Comparison of ENCODE assay signal across 2 fruit fly cellular contexts in genomic region chr2L:425491-425890, dm6.
A peak's percentile ranks its signal among the peaks of the same experiment; 100 is the strongest.
TF ChIP-seq lines count a peak whose summit lies in the region.

No protein-coding gene starts in this region.

- TF ChIP-seq CTCF in whole organism, embryonic (GFP tag; optimal IDR thresholded peaks at IDR 0.05; lab: Kevin White, UChicago): no peak

TF ChIP-seq in whole organism, embryonic, 481 proteins besides CTCF, POLR2A, EP300 and RAD21 (continues in another document):
- no peak for TF ChIP-seq dimm (GFP tag; IDR thresholded peaks at IDR 0.05; lab: Robert Waterston, UW)
- no peak for TF ChIP-seq tgo (GFP tag; IDR thresholded peaks at IDR 0.05; lab: Robert Waterston, UW)
- TF ChIP-seq onecut (GFP tag; IDR thresholded peaks at IDR 0.05; lab: Robert Waterston, UW): no peak
- no peak for TF ChIP-seq CG10959 (GFP tag; IDR thresholded peaks at IDR 0.05; lab: Robert Waterston, UW)
- no peak for TF ChIP-seq CG7987 (GFP tag; optimal IDR thresholded peaks at IDR 0.05; lab: Kevin White, UChicago)
- no peak for TF ChIP-seq ssp (GFP tag; IDR thresholded peaks at IDR 0.05; lab: Robert Waterston, UW)
- no peak for TF ChIP-seq gcm (GFP tag; optimal IDR thresholded peaks at IDR 0.05; lab: Kevin White, UChicago)
- TF ChIP-seq amos (GFP tag; IDR thresholded peaks at IDR 0.05; lab: Robert Waterston, UW; ENCODE audit: partially characterized antibody): no peak
- TF ChIP-seq CG11456 (GFP tag; IDR thresholded peaks at IDR 0.05; lab: Robert Waterston, UW): no peak; the same call in 2 of the 3 replicates
- TF ChIP-seq Dp (GFP tag; optimal IDR thresholded peaks at IDR 0.05; lab: Kevin White, UChicago): no peak
- TF ChIP-seq CG10147 (GFP tag; optimal IDR thresholded peaks at IDR 0.05; lab: Kevin White, UChicago): peak; percentile 5
- TF ChIP-seq CG11085 (GFP tag; IDR thresholded peaks at IDR 0.05; lab: Robert Waterston, UW): no peak
- no peak for TF ChIP-seq bab2 (GFP tag; optimal IDR thresholded peaks at IDR 0.05; lab: Kevin White, UChicago)
- TF ChIP-seq Max (GFP tag; optimal IDR thresholded peaks at IDR 0.05; lab: Kevin White, UChicago): no peak
- TF ChIP-seq esg (GFP tag; conservative IDR thresholded peaks at IDR 0.05; lab: Robert Waterston, UW): no peak
- TF ChIP-seq sqz (GFP tag; optimal IDR thresholded peaks at IDR 0.05; lab: Kevin White, UChicago): no peak
- peak; percentile 3 for TF ChIP-seq unpg (GFP tag; optimal IDR thresholded peaks at IDR 0.05; lab: Kevin White, UChicago)
- TF ChIP-seq mirr (GFP tag; optimal IDR thresholded peaks at IDR 0.05; lab: Kevin White, UChicago): peak; percentile 10
- no peak for TF ChIP-seq Gug (GFP tag; IDR thresholded peaks at IDR 0.05; lab: Robert Waterston, UW)
- no peak for TF ChIP-seq eve (GFP tag; optimal IDR thresholded peaks at IDR 0.05; lab: Kevin White, UChicago)
- no peak for TF ChIP-seq CG7928 (GFP tag; optimal IDR thresholded peaks at IDR 0.05; lab: Kevin White, UChicago)
- TF ChIP-seq kni (GFP tag; optimal IDR thresholded peaks at IDR 0.05; lab: Kevin White, UChicago): no peak
- no peak for TF ChIP-seq NC2β (GFP tag; optimal IDR thresholded peaks at IDR 0.05; lab: Kevin White, UChicago)
- no peak for TF ChIP-seq CG10267 (tag; optimal IDR thresholded peaks at IDR 0.05; lab: Kevin White, UChicago)
- no peak for TF ChIP-seq CG10979 (tag; optimal IDR thresholded peaks at IDR 0.05; lab: Kevin White, UChicago)
- no peak for TF ChIP-seq stc (GFP tag; IDR thresholded peaks at IDR 0.05; lab: Robert Waterston, UW)
- no peak for TF ChIP-seq H15 (GFP tag; IDR thresholded peaks at IDR 0.05; lab: Robert Waterston, UW)
- no peak for TF ChIP-seq CG17328 (GFP tag; IDR thresholded peaks at IDR 0.05; lab: Robert Waterston, UW)
- peak; percentile 31 for TF ChIP-seq CG17568 (GFP tag; optimal IDR thresholded peaks at IDR 0.05; lab: Kevin White, UChicago)
- TF ChIP-seq Hr39 (optimal IDR thresholded peaks at IDR 0.05; lab: Kevin White, UChicago): no peak
- no peak for TF ChIP-seq hth (optimal IDR thresholded peaks at IDR 0.05; lab: Kevin White, UChicago)
- no peak for TF ChIP-seq Pdp1 (GFP tag; optimal IDR thresholded peaks at IDR 0.05; lab: Kevin White, UChicago)
- peak; percentile 6 for TF ChIP-seq CG31365 (tag; optimal IDR thresholded peaks at IDR 0.05; lab: Kevin White, UChicago)
- TF ChIP-seq NC2α (GFP tag; optimal IDR thresholded peaks at IDR 0.05; lab: Kevin White, UChicago): no peak
- TF ChIP-seq kay (GFP tag; optimal IDR thresholded peaks at IDR 0.05; lab: Kevin White, UChicago): no peak
- TF ChIP-seq CG10209 (GFP tag; optimal IDR thresholded peaks at IDR 0.05; lab: Kevin White, UChicago): peak; percentile 1
- no peak for TF ChIP-seq pzg (GFP tag; optimal IDR thresholded peaks at IDR 0.05; lab: Kevin White, UChicago)
- TF ChIP-seq Poxn (GFP tag; IDR thresholded peaks at IDR 0.05; lab: Robert Waterston, UW): no peak
- TF ChIP-seq crp (GFP tag; optimal IDR thresholded peaks at IDR 0.05; lab: Kevin White, UChicago): no peak
- no peak for TF ChIP-seq ro (GFP tag; IDR thresholded peaks at IDR 0.05; lab: Robert Waterston, UW)
- peak; percentile 1 for TF ChIP-seq CG7839 (tag; optimal IDR thresholded peaks at IDR 0.05; lab: Kevin White, UChicago)
- peak; percentile 68 for TF ChIP-seq CG12769 (tag; optimal IDR thresholded peaks at IDR 0.05; lab: Kevin White, UChicago)
- TF ChIP-seq CG6175 (GFP tag; IDR thresholded peaks at IDR 0.05; lab: Robert Waterston, UW): no peak
- TF ChIP-seq CG6683 (GFP tag; optimal IDR thresholded peaks at IDR 0.05; lab: Kevin White, UChicago): no peak
- TF ChIP-seq psq (GFP tag; optimal IDR thresholded peaks at IDR 0.05; lab: Kevin White, UChicago): no peak
- no peak for TF ChIP-seq BEAF-32 (GFP tag; optimal IDR thresholded peaks at IDR 0.05; lab: Kevin White, UChicago)
- no peak for TF ChIP-seq en (GFP tag; optimal IDR thresholded peaks at IDR 0.05; lab: Kevin White, UChicago)
- TF ChIP-seq CG4617 (GFP tag; optimal IDR thresholded peaks at IDR 0.05; lab: Kevin White, UChicago; ENCODE audit: borderline replicate concordance): no peak
- no peak for TF ChIP-seq slbo (GFP tag; IDR thresholded peaks at IDR 0.05; lab: Robert Waterston, UW)

TF ChIP-seq in whole organism, prepupa, 60 proteins besides CTCF, POLR2A, EP300 and RAD21:
- TF ChIP-seq fkh (GFP tag; optimal IDR thresholded peaks at IDR 0.05; lab: Kevin White, UChicago): peak; percentile 87
- no peak for TF ChIP-seq CG9139 (GFP tag; optimal IDR thresholded peaks at IDR 0.05; lab: Kevin White, UChicago)

Comparison
In these comparisons a context has a peak if more than half of its experiments do, and no peak if none do; other contexts are left out.
1. Of the 7 proteins assayed by ChIP-seq in both whole organism, embryonic and whole organism, prepupa: peak only in whole organism, embryonic: Blimp-1; only in whole organism, prepupa: none; in both: none; in neither: 6.